Worm (Caenorhabditis elegans): ENCODE results near the gene cal-1.

Gene cal-1

DNA sequence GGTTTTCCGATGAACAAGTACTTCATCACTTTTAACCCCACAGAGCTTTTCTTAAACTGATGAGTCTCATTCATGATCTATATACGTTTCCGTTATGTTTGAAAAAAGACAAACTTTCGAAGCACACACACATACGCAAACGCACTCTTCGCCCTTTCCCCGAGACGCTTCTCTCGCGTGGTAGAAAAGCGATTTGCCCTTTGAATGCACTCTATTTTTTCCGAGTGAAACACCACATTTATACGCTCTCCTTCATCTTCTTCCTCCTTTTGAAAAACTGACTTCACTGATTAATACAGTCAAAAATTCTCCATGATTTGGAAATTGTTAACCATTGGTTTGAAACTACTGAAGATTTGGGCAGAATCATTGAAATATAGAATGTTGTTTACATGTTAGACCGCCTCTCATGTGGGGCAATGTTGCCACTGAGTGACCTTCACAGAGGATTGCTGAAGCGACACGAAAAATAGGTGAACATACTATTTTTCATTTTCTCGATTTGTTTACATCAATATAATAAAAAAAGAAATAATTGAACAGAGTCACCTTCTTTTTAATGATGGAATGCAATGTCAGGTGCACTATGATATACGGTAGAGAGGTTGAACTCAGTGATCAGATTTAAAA, 19.5 kb upstream of the cal-1 start:
- TF ChIP-seq nhr-102 (tag; optimal IDR thresholded peaks at IDR 0.05) (no peak), daf-16 (GFP tag; optimal IDR thresholded peaks at IDR 0.05) (no peak), daf-16 (tag; optimal IDR thresholded peaks at IDR 0.05) (peak; percentile 70), unc-62 (GFP tag; optimal IDR thresholded peaks at IDR 0.05 in 1 of 2) (peak in 1 of 2 experiments; percentile 94), unc-62 (tag; optimal IDR thresholded peaks at IDR 0.05) (no peak), nhr-28 (tag; optimal IDR thresholded peaks at IDR 0.05) (peak; percentile 11)

DNA sequence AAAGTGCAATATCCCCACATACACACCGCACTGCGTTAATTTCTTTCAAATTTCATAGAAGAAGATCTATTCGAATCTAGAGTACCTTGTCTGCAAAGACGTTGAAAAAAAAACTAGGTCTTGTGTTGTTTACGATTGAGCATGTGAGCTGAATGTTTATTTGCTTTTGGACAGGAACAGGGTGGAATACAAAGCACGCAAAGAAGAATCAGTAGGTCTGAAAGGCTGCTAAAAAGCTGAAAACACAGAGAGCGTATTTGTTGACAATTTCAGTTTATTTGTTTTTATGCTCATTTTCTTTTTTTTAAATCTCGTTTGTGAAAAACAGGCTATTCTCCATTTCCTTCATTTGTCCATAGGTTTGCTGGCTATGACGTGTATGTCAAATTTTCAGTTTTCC, 17.9 kb upstream of the cal-1 start:
- TF ChIP-seq dve-1 (tag; optimal IDR thresholded peaks at IDR 0.05; ENCODE audit: insufficient read depth) (peak; percentile 4), unc-62 (GFP tag; optimal IDR thresholded peaks at IDR 0.05 in 1 of 2) (peak in 1 of 2 experiments; percentile 71), unc-62 (tag; optimal IDR thresholded peaks at IDR 0.05) (no peak), pqm-1 (tag; optimal IDR thresholded peaks at IDR 0.05) (no peak), T20F7.1 (GFP tag; optimal IDR thresholded peaks at IDR 0.05) (no peak), F49E8.2 (tag; optimal IDR thresholded peaks at IDR 0.05; ENCODE audit: borderline replicate concordance) (no peak), daf-16 (GFP tag; optimal IDR thresholded peaks at IDR 0.05) (no peak), daf-16 (tag; optimal IDR thresholded peaks at IDR 0.05) (peak; percentile 52), D1046.2 (GFP tag; IDR thresholded peaks at IDR 0.05) (no peak), madf-9 (GFP tag; conservative IDR thresholded peaks at IDR 0.05) (no peak), hlh-30 (tag; optimal IDR thresholded peaks at IDR 0.05; ENCODE audit: insufficient read depth) (peak; percentile 23)

DNA sequence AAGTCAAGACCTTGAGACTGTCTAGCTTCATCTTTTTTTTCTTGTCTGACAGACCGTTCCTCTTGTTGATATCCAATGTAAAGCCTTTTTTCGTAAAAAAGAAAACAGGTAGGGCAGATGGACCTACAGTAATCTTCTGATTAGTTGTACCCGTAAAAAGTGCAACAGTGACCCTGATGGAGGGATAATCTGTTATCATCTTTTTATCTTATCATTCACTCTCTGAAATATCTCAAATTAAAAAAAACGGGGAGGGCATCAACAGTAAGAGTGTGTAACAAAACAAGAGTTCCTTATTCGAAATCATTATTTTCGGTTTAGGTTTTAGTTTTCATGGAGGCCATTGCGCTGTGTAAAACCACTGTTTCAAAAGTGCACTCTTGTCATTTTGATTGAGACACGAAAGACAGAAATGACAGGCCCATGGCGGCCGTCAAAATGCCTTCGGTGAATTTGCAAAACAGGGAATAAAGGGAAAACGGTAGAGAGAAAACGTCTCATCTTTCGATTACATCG, 16.6 kb upstream of the cal-1 start:
- TF ChIP-seq ceh-32 (tag; optimal IDR thresholded peaks at IDR 0.05; ENCODE audit: poor library complexity) (no peak), hlh-11 (tag; optimal IDR thresholded peaks at IDR 0.05) (peak; percentile 56), mep-1 (tag; optimal IDR thresholded peaks at IDR 0.05) (peak; percentile 3), dmd-6 (GFP tag; IDR thresholded peaks at IDR 0.05) (peak; percentile 49; the same call in 1 of the 2 replicates), mes-2 (tag; optimal IDR thresholded peaks at IDR 0.05; ENCODE audit: poor library complexity, severe bottlenecking) (no peak), pqm-1 (tag; optimal IDR thresholded peaks at IDR 0.05) (no peak), F49E8.2 (tag; optimal IDR thresholded peaks at IDR 0.05; ENCODE audit: borderline replicate concordance) (no peak), unc-62 (GFP tag; optimal IDR thresholded peaks at IDR 0.05 in 1 of 2) (peak in 1 of 2 experiments; percentile 98), unc-62 (tag; optimal IDR thresholded peaks at IDR 0.05) (no peak), tag-97 (GFP tag; IDR thresholded peaks at IDR 0.05) (no peak), zag-1 (tag; optimal IDR thresholded peaks at IDR 0.05) (no peak), lin-29 (GFP tag; IDR thresholded peaks at IDR 0.05) (no peak), nhr-48 (tag; optimal IDR thresholded peaks at IDR 0.05) (peak; percentile 68), nhr-25 (tag; optimal IDR thresholded peaks at IDR 0.05; ENCODE audit: borderline replicate concordance, insufficient read depth) (peak; percentile 72), ceh-62 (tag; optimal IDR thresholded peaks at IDR 0.05) (no peak), lsy-2 (tag; optimal IDR thresholded peaks at IDR 0.05) (peak in 1 of 2 experiments; percentile 46), aha-1 (tag) (no peak), daf-19 (GFP tag; conservative IDR thresholded peaks at IDR 0.05) (no peak), madf-5 (GFP tag; IDR thresholded peaks at IDR 0.05) (no peak), mdt-29 (GFP tag; IDR thresholded peaks at IDR 0.05) (no peak), ama-1 (optimal IDR thresholded peaks at IDR 0.05) (no peak), mdl-1 (tag; optimal IDR thresholded peaks at IDR 0.05) (no peak)

DNA sequence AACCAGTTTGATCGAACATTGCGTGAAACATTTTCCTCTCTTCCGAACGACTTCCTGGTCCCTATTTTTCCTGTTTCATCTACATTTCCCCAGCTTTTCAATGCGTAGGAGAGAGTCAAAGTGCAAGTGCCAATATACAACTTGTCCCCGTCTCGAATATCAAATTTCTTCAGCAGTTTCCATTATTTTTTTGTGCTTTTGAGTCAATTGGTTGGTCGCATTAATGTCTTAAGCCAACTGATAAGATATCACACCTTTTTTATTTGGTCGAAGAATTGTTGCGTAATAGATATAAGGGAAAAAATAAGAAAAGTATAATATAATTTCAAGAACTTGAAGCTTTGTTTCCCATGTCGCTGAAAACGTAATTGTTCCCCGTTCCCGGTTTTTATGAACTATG, 15.3 kb upstream of the cal-1 start:
- TF ChIP-seq dve-1 (tag; optimal IDR thresholded peaks at IDR 0.05; ENCODE audit: insufficient read depth) (peak; percentile 19), ZK337.2 (GFP tag; IDR thresholded peaks at IDR 0.05) (no peak), hif-1 (tag; optimal IDR thresholded peaks at IDR 0.05) (no peak), D1046.2 (GFP tag; IDR thresholded peaks at IDR 0.05) (no peak), fos-1 (tag; optimal IDR thresholded peaks at IDR 0.05) (no peak), ztf-7 (tag; optimal IDR thresholded peaks at IDR 0.05) (no peak), nhr-77 (tag; optimal IDR thresholded peaks at IDR 0.05) (no peak), snpc-4 (tag; optimal IDR thresholded peaks at IDR 0.05) (no peak), ctbp-1 (GFP tag; IDR thresholded peaks at IDR 0.05) (no peak), tra-1 (GFP tag; IDR thresholded peaks at IDR 0.05) (no peak), Y48G9A.11 (GFP tag; IDR thresholded peaks at IDR 0.05) (no peak), lin-39 (tag; optimal IDR thresholded peaks at IDR 0.05) (no peak), daf-8 (GFP tag; IDR thresholded peaks at IDR 0.05) (no peak), nhr-76 (tag; optimal IDR thresholded peaks at IDR 0.05) (no peak), aha-1 (tag) (peak; percentile 75), jun-1 (tag; optimal IDR thresholded peaks at IDR 0.05) (no peak), T26A8.4 (GFP tag; IDR thresholded peaks at IDR 0.05) (no peak), zip-2 (tag; optimal IDR thresholded peaks at IDR 0.05) (no peak), lsy-2 (tag; optimal IDR thresholded peaks at IDR 0.05) (no peak)

Measured in whole organism, L4 larva.